Fruit fly (Drosophila melanogaster) whole organism, adult: Measurements from ENCODE around the gene Pgk.

Source experiments
- CG11617 ChIP-seq: fragments of 200-800 bp; sonication (Bioruptor generic); optimal IDR thresholded peaks from 2 replicates; lab custom pipeline; 2017; ENCODE audit warnings: mild to moderate bottlenecking, missing biosample characterization, missing genetic modification reagents, missing genetic modification characterization
- CG12768 ChIP-seq: fragments of 200-800 bp; sonication (Bioruptor generic); optimal IDR thresholded peaks from 2 replicates; lab custom pipeline; 2017; ENCODE audit warnings: missing biosample characterization, missing genetic modification characterization, mild to moderate bottlenecking, moderate library complexity, missing genetic modification reagents
- CG33017 ChIP-seq: fragments of 200-800 bp; sonication (Bioruptor generic); optimal IDR thresholded peaks from 2 replicates; lab custom pipeline; 2018; ENCODE audit warnings: missing biosample characterization, mild to moderate bottlenecking, missing genetic modification characterization, moderate library complexity
- CG5204 ChIP-seq: fragments of 200-800 bp; sonication (Bioruptor generic); optimal IDR thresholded peaks from 2 replicates; lab custom pipeline; 2016; ENCODE audit warnings: missing biosample characterization, missing genetic modification characterization
- CG7045 ChIP-seq: fragments of 200-800 bp; sonication (Bioruptor generic); optimal IDR thresholded peaks from 2 replicates; lab custom pipeline; 2017; ENCODE audit warnings: missing biosample characterization, mild to moderate bottlenecking, missing genetic modification characterization
- CG7101 ChIP-seq: fragments of 200-800 bp; sonication (Bioruptor generic); optimal IDR thresholded peaks from 2 replicates; lab custom pipeline; 2018; ENCODE audit warnings: missing biosample characterization, mild to moderate bottlenecking, missing genetic modification characterization, moderate library complexity
- Hr96 ChIP-seq: fragments of 200-800 bp; sonication (Bioruptor generic); optimal IDR thresholded peaks from 2 replicates; lab custom pipeline; 2016; ENCODE audit warnings: missing biosample characterization, missing genetic modification characterization
- bab1 ChIP-seq: fragments of 200-800 bp; sonication (Bioruptor generic); optimal IDR thresholded peaks from 3 replicates; lab custom pipeline; 2019; ENCODE audit warnings: missing biosample characterization, mild to moderate bottlenecking, missing genetic modification characterization, moderate library complexity
- cic ChIP-seq: fragments of 200-800 bp; sonication (Bioruptor generic); optimal IDR thresholded peaks from 2 replicates; lab custom pipeline; 2017; ENCODE audit warnings: missing biosample characterization, mild to moderate bottlenecking, missing genetic modification characterization, moderate library complexity
- kay ChIP-seq: fragments of 200-800 bp; sonication (Bioruptor generic); peaks from one replicate; lab custom pipeline; 2016; ENCODE audit warnings: missing biosample characterization, missing genetic modification characterization, borderline replicate concordance
- tj ChIP-seq: fragments of 200-800 bp; sonication (Bioruptor generic); optimal IDR thresholded peaks from 3 replicates; lab custom pipeline; 2017; ENCODE audit warnings: missing biosample characterization, mild to moderate bottlenecking, missing genetic modification characterization, moderate library complexity

DNA sequence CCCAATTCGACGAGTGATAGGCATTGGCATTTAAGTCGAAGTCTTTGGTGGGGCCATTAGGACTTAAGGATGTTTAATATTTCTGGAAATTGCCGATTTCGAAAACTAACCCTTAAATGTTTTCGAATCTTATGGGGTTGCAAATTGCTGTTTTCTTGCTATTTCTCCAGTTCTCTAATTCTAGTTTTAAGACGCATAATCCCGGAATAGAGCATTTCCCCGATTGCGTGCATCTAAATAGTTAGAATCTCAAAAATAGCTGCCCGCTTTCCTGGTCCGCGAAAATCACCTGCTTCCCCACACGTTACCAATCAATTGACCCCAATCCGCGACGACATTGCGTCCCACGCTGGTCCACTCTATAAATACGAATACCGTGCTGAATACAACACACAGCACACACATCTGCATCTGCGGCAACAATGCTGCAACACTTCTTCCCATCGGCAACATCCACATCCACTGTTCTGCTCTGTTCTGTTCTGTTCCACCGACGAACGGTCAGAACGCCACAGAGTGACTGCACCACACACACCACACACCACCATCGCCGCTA, 886 bp downstream of the Pgk start, which contains the start of gene Bacc:
- TF ChIP-seq CG33017 (peak; percentile 87), bab1 (peak; percentile 89), kay (GFP tag; lab: Kevin White, UChicago) (no peak), CG5204 (GFP tag; lab: Kevin White, UChicago) (peak; percentile 96), CG12768 (GFP tag; lab: Kevin White, UChicago) (peak; percentile 78), CG7101 (tag; lab: Kevin White, UChicago) (peak; percentile 91), CG11617 (GFP tag; lab: Kevin White, UChicago) (peak; percentile 96), CG7045 (GFP tag; lab: Kevin White, UChicago) (peak; percentile 93), tj (peak; percentile 81), Hr96 (GFP tag; lab: Kevin White, UChicago) (peak; percentile 90), cic (GFP tag; lab: Kevin White, UChicago) (no peak)
